Worm (Caenorhabditis elegans) whole organism, mixed stage, embryonic: Measurements from ENCODE around the gene cest-34.

ENCODE experiments used
- M03D4.4 ChIP-seq: sonication (generic microtip); optimal IDR thresholded peaks from 2 replicates; lab custom pipeline; 2017; ENCODE audit warnings: mild to moderate bottlenecking, missing genetic modification characterization, missing compliant biosample characterization
- ceh-43 ChIP-seq: fragments of 200-800 bp; sonication (Bioruptor generic); optimal IDR thresholded peaks from 2 replicates; lab custom pipeline; 2018; ENCODE audit warnings: mild to moderate bottlenecking, missing genetic modification characterization, moderate library complexity, missing compliant biosample characterization
- ces-1 ChIP-seq: fragments of 150-350 bp; optimal IDR thresholded peaks from 2 replicates; lab custom pipeline; 2014; ENCODE audit warnings: missing biosample characterization, missing genetic modification reagents, missing genetic modification characterization
- elt-1 ChIP-seq: sonication (generic microtip); optimal IDR thresholded peaks from 2 replicates; lab custom pipeline; 2017; ENCODE audit warnings: missing genetic modification characterization, mild to moderate bottlenecking, missing compliant biosample characterization, antibody characterized with exemption, moderate library complexity, borderline replicate concordance; ENCODE audit not compliant: insufficient read depth
- elt-3 ChIP-seq: fragments of 150-350 bp; optimal IDR thresholded peaks from 2 replicates; lab custom pipeline; 2014; ENCODE audit warnings: missing biosample characterization, missing genetic modification characterization
- lin-13 ChIP-seq: fragments of 150-350 bp; optimal IDR thresholded peaks from 2 replicates; lab custom pipeline; 2014; ENCODE audit warnings: missing biosample characterization, missing genetic modification characterization
- lin-32 ChIP-seq: fragments of 200-800 bp; sonication (Bioruptor generic); optimal IDR thresholded peaks from 2 replicates; lab custom pipeline; 2018; ENCODE audit warnings: mild to moderate bottlenecking, missing genetic modification characterization, missing compliant biosample characterization
- nhr-237 ChIP-seq: fragments of 150-350 bp; optimal IDR thresholded peaks from 2 replicates; lab custom pipeline; 2014; ENCODE audit warnings: missing biosample characterization, missing genetic modification characterization
- nhr-76 ChIP-seq: sonication (generic microtip); optimal IDR thresholded peaks from 2 replicates; lab custom pipeline; 2017; ENCODE audit warnings: missing biosample characterization, missing genetic modification characterization
- pha-4 ChIP-seq: fragments of 150-350 bp; optimal IDR thresholded peaks from 2 replicates; lab custom pipeline; 2018; ENCODE audit warnings: missing biosample characterization, missing genetic modification reagents, missing genetic modification characterization
- snpc-4 ChIP-seq: fragments of 150-350 bp; optimal IDR thresholded peaks from 2 replicates; lab custom pipeline; 2014; ENCODE audit warnings: missing biosample characterization, missing genetic modification characterization
- unc-39 ChIP-seq: fragments of 150-350 bp; optimal IDR thresholded peaks from 2 replicates; lab custom pipeline; 2014; ENCODE audit warnings: missing biosample characterization, missing genetic modification characterization
- unc-62 ChIP-seq: fragments of 150-350 bp; optimal IDR thresholded peaks from 2 replicates; lab custom pipeline; 2014; ENCODE audit warnings: missing biosample characterization, missing genetic modification reagents, missing genetic modification characterization
- zip-8 ChIP-seq: fragments of 150-350 bp; optimal IDR thresholded peaks from 2 replicates; lab custom pipeline; 2014; ENCODE audit warnings: missing biosample characterization, missing genetic modification characterization
- ztf-11 ChIP-seq: fragments of 150-350 bp; optimal IDR thresholded peaks from 2 replicates; lab custom pipeline; 2014; ENCODE audit warnings: missing biosample characterization, missing genetic modification characterization

The cest-34 gene

ce11 chrV:6722378-6722777 is 45.8 kb downstream of the cest-34 start, which contains the start of gene ZC487.2:
TSS of gene ZC487.2 (minus strand) at chrV:6722478.
- no peak for TF ChIP-seq unc-62 (GFP tag; lab: Kevin White, UChicago)
- no peak for TF ChIP-seq ces-1 (GFP tag; lab: Kevin White, UChicago)
- no peak for TF ChIP-seq snpc-4 (tag; lab: Kevin White, UChicago)
- TF ChIP-seq lin-13 (tag; lab: Kevin White, UChicago) = no peak
- no peak for TF ChIP-seq pha-4
- TF ChIP-seq zip-8 (tag; lab: Kevin White, UChicago) = no peak
- TF ChIP-seq nhr-76 (tag; lab: Kevin White, UChicago) = no peak
- no peak for TF ChIP-seq unc-39 (tag; lab: Kevin White, UChicago)
- TF ChIP-seq ceh-43 (GFP tag; lab: Kevin White, UChicago) = no peak
- TF ChIP-seq ztf-11 = no peak
- no peak for TF ChIP-seq elt-3 (tag; lab: Kevin White, UChicago)
- TF ChIP-seq lin-32 (GFP tag; lab: Kevin White, UChicago) = no peak
- TF ChIP-seq nhr-237 = no peak
- TF ChIP-seq M03D4.4 = no peak

- TF ChIP-seq ces-1 (GFP tag; lab: Kevin White, UChicago) (peak; percentile 96), zip-8 (tag; lab: Kevin White, UChicago) (no peak)
Measured at ce11 chrV:6726279-6726678, 49.7 kb downstream of the cest-34 start.

ce11 chrV:6727222-6727621 is 50.6 kb downstream of the cest-34 start, which contains the start of gene ZC487.1:
TSS of gene ZC487.1 (plus strand) at chrV:6727522.
- no peak for TF ChIP-seq unc-62 (GFP tag; lab: Kevin White, UChicago)
- TF ChIP-seq nhr-237 = no peak
- TF ChIP-seq elt-1 = no peak
- no peak for TF ChIP-seq lin-32 (GFP tag; lab: Kevin White, UChicago)
